Worm (Caenorhabditis elegans) whole organism, midembryonic: ENCODE measurements around the gene srw-20.

Experiments
- cog-1 ChIP-seq: sonication (generic microtip); optimal IDR thresholded peaks from 2 replicates; lab custom pipeline; 2016; ENCODE audit warnings: missing genetic modification characterization, missing compliant biosample characterization
- flt-1 ChIP-seq: fragments of 200-800 bp; sonication (Bioruptor generic); IDR thresholded peaks from 2 replicates; pipeline ENCODE4 v1.3.6; 2022; ENCODE audit warnings: missing genetic modification characterization, missing compliant biosample characterization
- ref-1 ChIP-seq: fragments of 200-800 bp; sonication (Bioruptor generic); conservative IDR thresholded peaks from 2 replicates; pipeline ENCODE4 v1.3.6; 2022; ENCODE audit warnings: missing genetic modification reagents, missing genetic modification characterization, missing compliant biosample characterization
- tab-1 ChIP-seq: fragments of 200-800 bp; sonication (Bioruptor generic); IDR thresholded peaks from 2 replicates; pipeline ENCODE4 v1.3.6; 2022; ENCODE audit warnings: missing genetic modification characterization, missing compliant biosample characterization
- ztf-29 ChIP-seq: fragments of 200-800 bp; sonication (Bioruptor generic); IDR thresholded peaks from 2 replicates; pipeline ENCODE4 v1.3.6; 2022; ENCODE audit warnings: missing genetic modification reagents, missing genetic modification characterization, missing compliant biosample characterization

ce11 chrV:17105483-17105882 lies 25.8 kb upstream of the srw-20 start, which contains the start of gene ZK218.7:
- TF ChIP-seq ref-1 (no peak), cog-1 (no peak), tab-1 (GFP tag; lab: Robert Waterston, UW) (no peak), flt-1 (GFP tag; lab: Robert Waterston, UW) (no peak), ztf-29 (GFP tag; lab: Robert Waterston, UW) (no peak)
